Worm (Caenorhabditis elegans): ENCODE results near the gene epg-6.

DNA sequence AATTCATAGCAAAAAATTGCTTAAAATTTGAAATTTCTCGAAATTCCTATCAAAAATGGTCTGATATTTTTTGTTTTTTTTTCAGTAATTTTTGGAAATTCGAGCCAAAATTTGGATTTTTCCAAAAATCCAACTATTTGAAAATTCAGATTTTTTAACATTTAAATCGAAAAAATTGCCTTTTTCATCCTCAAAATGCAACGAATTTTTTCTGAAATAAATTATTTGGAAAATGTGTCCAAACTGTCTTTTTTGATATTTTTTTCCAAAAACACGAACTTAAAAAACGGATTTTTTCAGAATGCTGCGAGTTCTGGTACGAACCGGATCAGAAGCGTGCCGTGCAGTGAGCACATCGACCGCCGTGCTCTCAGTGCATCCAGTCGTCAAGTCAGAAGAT lies 15.2 kb upstream of the epg-6 start, which contains the start of gene mrpl-22:
- TF ChIP-seq unc-62 (GFP tag; optimal IDR thresholded peaks at IDR 0.05) (no peak), pqm-1 (tag; optimal IDR thresholded peaks at IDR 0.05) (no peak), elt-1 (tag; optimal IDR thresholded peaks at IDR 0.05) (no peak), nfya-1 (tag; optimal IDR thresholded peaks at IDR 0.05; ENCODE audit: insufficient read depth) (no peak), nhr-28 (tag; optimal IDR thresholded peaks at IDR 0.05) (no peak), nhr-76 (tag; optimal IDR thresholded peaks at IDR 0.05) (no peak), fos-1 (tag; optimal IDR thresholded peaks at IDR 0.05) (no peak), lin-15B (tag; optimal IDR thresholded peaks at IDR 0.05) (no peak), ceh-82 (tag; optimal IDR thresholded peaks at IDR 0.05) (no peak), sea-2 (GFP tag; optimal IDR thresholded peaks at IDR 0.05) (no peak)
